Fruit fly (Drosophila melanogaster): ENCODE results near the gene Spindly.

Gene Spindly

DNA sequence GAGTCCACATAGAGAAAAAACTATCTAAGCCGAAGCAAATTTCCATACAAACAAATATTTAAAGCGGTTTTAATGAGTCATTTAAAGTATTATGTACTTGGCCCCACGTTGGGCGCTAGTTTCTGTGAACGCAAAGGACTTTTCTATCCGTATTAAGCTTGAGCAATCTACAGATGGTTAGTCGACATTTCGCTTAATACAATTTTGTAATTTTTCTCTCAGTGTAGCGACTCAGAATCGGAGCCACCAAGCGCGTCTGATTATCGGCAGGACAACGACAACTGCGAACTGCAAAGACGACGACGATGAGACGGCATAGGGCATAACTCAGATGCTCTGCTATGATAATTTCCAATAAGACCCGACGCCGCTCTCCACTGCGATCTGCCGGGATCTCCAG, 32.3 kb upstream of the Spindly start:
- TF ChIP-seq fru (optimal IDR thresholded peaks at IDR 0.05) (no peak), bsh (GFP tag; optimal IDR thresholded peaks at IDR 0.05) (peak in 1 of 2 experiments; percentile 3), CG17361 (GFP tag; IDR thresholded peaks at IDR 0.05) (peak; percentile 57; the same call in 1 of the 3 replicates), Atf-2 (GFP tag; optimal IDR thresholded peaks at IDR 0.05) (no peak), CG12219 (GFP tag; optimal IDR thresholded peaks at IDR 0.05) (no peak)

dm6 chr2L:3559647-3560046, 29.5 kb upstream of the Spindly start:
- TF ChIP-seq Blimp-1 (GFP tag; optimal IDR thresholded peaks at IDR 0.05) (peak; percentile 30), sim (GFP tag; IDR thresholded peaks at IDR 0.05) (no peak), shn (GFP tag; optimal IDR thresholded peaks at IDR 0.05) (no peak), Hmr (GFP tag; optimal IDR thresholded peaks at IDR 0.05) (peak; percentile 2), Med (GFP tag) (peak; percentile 5), Ets65A (GFP tag) (no peak), Rx (GFP tag; IDR thresholded peaks at IDR 0.05) (no peak), bsh (GFP tag; optimal IDR thresholded peaks at IDR 0.05) (peak in 1 of 2 experiments; percentile 23), CG11695 (GFP tag; IDR thresholded peaks at IDR 0.05) (peak; percentile 57; the same call in 1 of the 3 replicates), pum (GFP tag; optimal IDR thresholded peaks at IDR 0.05) (no peak), Optix (GFP tag; IDR thresholded peaks at IDR 0.05) (no peak), CG6791 (GFP tag; IDR thresholded peaks at IDR 0.05; ENCODE audit: partially characterized antibody) (no peak), jigr1 (GFP tag; IDR thresholded peaks at IDR 0.05) (no peak), Sox102F (GFP tag; optimal IDR thresholded peaks at IDR 0.05) (peak; percentile 33), maf-S (GFP tag; optimal IDR thresholded peaks at IDR 0.05) (no peak), MTF-1 (GFP tag; optimal IDR thresholded peaks at IDR 0.05; ENCODE audit: borderline replicate concordance) (no peak), pan (optimal IDR thresholded peaks at IDR 0.05) (no peak), pan (GFP tag; optimal IDR thresholded peaks at IDR 0.05 in 1 of 2, IDR thresholded peaks at IDR 0.05 in 1 of 2) (peak in 1 of 2 experiments; percentile 44), CG5953 (GFP tag; IDR thresholded peaks at IDR 0.05) (no peak), CG15479 (GFP tag; optimal IDR thresholded peaks at IDR 0.05) (no peak), Camta (GFP tag; optimal IDR thresholded peaks at IDR 0.05) (no peak), CG8290 (GFP tag; optimal IDR thresholded peaks at IDR 0.05) (no peak), CG8290 (tag; optimal IDR thresholded peaks at IDR 0.05) (no peak), CG17829 (tag; optimal IDR thresholded peaks at IDR 0.05) (no peak), CG2712 (tag; optimal IDR thresholded peaks at IDR 0.05) (peak; percentile 27), CG15269 (tag; optimal IDR thresholded peaks at IDR 0.05) (peak; percentile 13), Hr51 (GFP tag; optimal IDR thresholded peaks at IDR 0.05) (peak in 1 of 2 experiments; percentile 21), CG17359 (tag; optimal IDR thresholded peaks at IDR 0.05) (peak; percentile 1), gem (tag; optimal IDR thresholded peaks at IDR 0.05) (peak; percentile 50), Deaf1 (tag; optimal IDR thresholded peaks at IDR 0.05) (no peak), dmrt99B (tag; optimal IDR thresholded peaks at IDR 0.05) (peak; percentile 2), CG15073 (GFP tag; optimal IDR thresholded peaks at IDR 0.05) (no peak), CG9932 (GFP tag; IDR thresholded peaks at IDR 0.05) (0 out of 2 replicates have a peak, but pooled peaks have one; percentile 7), Nf-YA (GFP tag; IDR thresholded peaks at IDR 0.05) (0 out of 2 replicates have a peak, but pooled peaks have one; percentile 9), Rfx (GFP tag; IDR thresholded peaks at IDR 0.05) (peak; percentile 44; the same call in 1 of the 2 replicates), vvl (GFP tag; IDR thresholded peaks at IDR 0.05) (peak; percentile 55), CG34376 (GFP tag; optimal IDR thresholded peaks at IDR 0.05) (no peak), ci (GFP tag; IDR thresholded peaks at IDR 0.05) (peak; percentile 46; the same call in 1 of the 3 replicates), sens (GFP tag) (peak; percentile 62), TFAM (GFP tag; optimal IDR thresholded peaks at IDR 0.05) (no peak), CG31441 (GFP tag; IDR thresholded peaks at IDR 0.05) (0 out of 2 replicates have a peak, but pooled peaks have one; percentile 22), unpg (GFP tag; optimal IDR thresholded peaks at IDR 0.05) (peak; percentile 31), HmgZ (tag; optimal IDR thresholded peaks at IDR 0.05) (no peak), nerfin-2 (GFP tag; IDR thresholded peaks at IDR 0.05; ENCODE audit: partially characterized antibody) (no peak), wek (GFP tag; optimal IDR thresholded peaks at IDR 0.05) (no peak), sisA (GFP tag; IDR thresholded peaks at IDR 0.05) (no peak)

Data from whole organism, embryonic.